Fruit fly (Drosophila melanogaster): ENCODE results near the gene CG7394.

CG7394 gene

dm6 chr3L:11582097-11582496 lies 20.3 kb downstream of the CG7394 start, which contains the start of gene CG33269:
TSS of gene CG33269 (minus strand) at chr3L:11582197.
- TF ChIP-seq fru (GFP tag; optimal IDR thresholded peaks at IDR 0.05) (no peak), Hr83 (GFP tag; optimal IDR thresholded peaks at IDR 0.05; ENCODE audit: poor library complexity, severe bottlenecking) (no peak), Hnf4 (GFP tag; optimal IDR thresholded peaks at IDR 0.05) (no peak), CG32264 (GFP tag; optimal IDR thresholded peaks at IDR 0.05) (no peak), sage (GFP tag; optimal IDR thresholded peaks at IDR 0.05) (no peak)

- TF ChIP-seq lola (GFP tag; optimal IDR thresholded peaks at IDR 0.05) (no peak), Vsx2 (GFP tag; optimal IDR thresholded peaks at IDR 0.05; ENCODE audit: partially characterized antibody) (no peak), br (GFP tag; optimal IDR thresholded peaks at IDR 0.05) (no peak), Abd-B (GFP tag; optimal IDR thresholded peaks at IDR 0.05) (no peak), Hr78 (GFP tag; optimal IDR thresholded peaks at IDR 0.05) (no peak), jim (GFP tag; optimal IDR thresholded peaks at IDR 0.05) (no peak), dmrt93B (GFP tag; optimal IDR thresholded peaks at IDR 0.05) (no peak)
Observed at dm6 chr3L:11583964-11584363, 22.2 kb downstream of the CG7394 start, which contains the start of gene CG32086. TSS of gene CG32086 (minus strand) at chr3L:11584064.

dm6 chr3L:11586794-11587462 lies 25.1 kb downstream of the CG7394 start:
- TF ChIP-seq CG9705 (GFP tag; optimal IDR thresholded peaks at IDR 0.05): no peak
- peak; percentile 38 for TF ChIP-seq h (GFP tag; optimal IDR thresholded peaks at IDR 0.05)
- no peak for TF ChIP-seq CG32264 (GFP tag; optimal IDR thresholded peaks at IDR 0.05)
- TF ChIP-seq woc (GFP tag; optimal IDR thresholded peaks at IDR 0.05): no peak
- TF ChIP-seq N (GFP tag; optimal IDR thresholded peaks at IDR 0.05): no peak
- TF ChIP-seq fru (GFP tag; optimal IDR thresholded peaks at IDR 0.05): no peak
- TF ChIP-seq OdsH (GFP tag; optimal IDR thresholded peaks at IDR 0.05): no peak
- no peak for TF ChIP-seq psq (GFP tag; optimal IDR thresholded peaks at IDR 0.05)
- no peak for TF ChIP-seq Dif (GFP tag; optimal IDR thresholded peaks at IDR 0.05; ENCODE audit: partially characterized antibody)
- no peak for TF ChIP-seq Dfd (GFP tag; optimal IDR thresholded peaks at IDR 0.05)
- TF ChIP-seq Hr83 (GFP tag; optimal IDR thresholded peaks at IDR 0.05; ENCODE audit: poor library complexity, severe bottlenecking): peak; percentile 13
- no peak for TF ChIP-seq jim (GFP tag; optimal IDR thresholded peaks at IDR 0.05)
- TF ChIP-seq Hr78 (GFP tag; optimal IDR thresholded peaks at IDR 0.05): no peak
- no peak for TF ChIP-seq Myc (optimal IDR thresholded peaks at IDR 0.05)

DNA sequence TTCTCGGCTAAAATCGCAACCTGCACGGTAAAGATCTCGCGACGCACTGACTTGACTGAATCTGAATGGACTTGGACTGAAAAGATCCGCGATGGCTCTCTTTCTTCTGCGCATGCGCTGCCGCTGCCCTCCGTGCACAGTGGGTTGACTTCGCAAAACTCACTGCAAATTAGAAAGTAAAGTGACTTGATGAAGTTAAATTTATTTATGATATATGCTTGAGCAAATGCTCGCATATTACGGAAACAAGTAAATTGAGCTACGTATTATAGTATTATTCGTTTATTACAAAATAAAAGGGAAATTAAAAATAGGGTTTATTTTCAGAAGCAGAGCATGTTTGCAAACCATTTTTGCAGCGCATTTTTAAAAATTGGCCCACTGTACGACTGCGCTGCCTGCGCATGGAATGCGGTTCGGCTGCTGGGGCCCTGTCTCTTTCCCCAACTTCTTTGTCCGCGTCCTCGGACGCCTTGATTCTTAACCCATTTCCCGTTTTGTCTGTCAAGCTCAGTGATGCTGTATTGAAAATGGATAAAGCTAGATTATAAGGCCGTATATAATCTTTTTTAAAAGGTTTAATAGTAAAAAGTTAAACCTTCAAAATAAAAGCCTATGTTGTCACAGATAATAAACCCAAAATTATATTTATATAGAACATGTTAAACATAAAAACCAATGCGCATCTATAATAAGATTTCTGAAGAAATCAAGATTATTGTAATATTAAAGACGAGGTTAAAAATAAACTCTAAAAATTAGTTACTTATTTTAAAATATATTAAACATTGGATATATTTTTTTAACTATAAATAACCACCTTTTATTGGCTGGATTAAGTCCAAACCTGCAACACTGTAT lies 26.2 kb downstream of the CG7394 start, which contains the start of gene rt:
rt (minus strand) TSS at position 51 of the 861 bp plus-strand sequence.
- TF ChIP-seq Mio (GFP tag; optimal IDR thresholded peaks at IDR 0.05): no peak
- TF ChIP-seq lola (GFP tag; optimal IDR thresholded peaks at IDR 0.05): no peak
- peak; percentile 6 for TF ChIP-seq Hnf4 (GFP tag; optimal IDR thresholded peaks at IDR 0.05)
- no peak for TF ChIP-seq dl (GFP tag; optimal IDR thresholded peaks at IDR 0.05; ENCODE audit: insufficient read depth in 1 of 2, partially characterized antibody in 2 of 2)
- no peak for TF ChIP-seq Dif (GFP tag; optimal IDR thresholded peaks at IDR 0.05; ENCODE audit: partially characterized antibody)
- no peak for TF ChIP-seq CG32264 (GFP tag; optimal IDR thresholded peaks at IDR 0.05)
- TF ChIP-seq br (GFP tag; optimal IDR thresholded peaks at IDR 0.05): peak; percentile 68
- peak; percentile 62 for TF ChIP-seq CG9705 (GFP tag; optimal IDR thresholded peaks at IDR 0.05)
- no peak for TF ChIP-seq Jra (GFP tag; optimal IDR thresholded peaks at IDR 0.05)
- peak; percentile 75 for TF ChIP-seq Sp1 (GFP tag; optimal IDR thresholded peaks at IDR 0.05)
- no peak for TF ChIP-seq Dfd (GFP tag; optimal IDR thresholded peaks at IDR 0.05)
- TF ChIP-seq Myc (optimal IDR thresholded peaks at IDR 0.05): peak; percentile 74
- no peak for TF ChIP-seq GATAd (GFP tag; optimal IDR thresholded peaks at IDR 0.05)
- no peak for TF ChIP-seq dsf (GFP tag; optimal IDR thresholded peaks at IDR 0.05; ENCODE audit: borderline replicate concordance)
- no peak for TF ChIP-seq Vsx2 (GFP tag; optimal IDR thresholded peaks at IDR 0.05; ENCODE audit: partially characterized antibody)
- TF ChIP-seq h (GFP tag; optimal IDR thresholded peaks at IDR 0.05): peak; percentile 74
- TF ChIP-seq Rel (GFP tag; optimal IDR thresholded peaks at IDR 0.05): no peak
- peak; percentile 31 for TF ChIP-seq Rel (tag; optimal IDR thresholded peaks at IDR 0.05)
- peak in 1 of 2 experiments; percentile 76 for TF ChIP-seq foxo (GFP tag; optimal IDR thresholded peaks at IDR 0.05)
- no peak for TF ChIP-seq brk (GFP tag; optimal IDR thresholded peaks at IDR 0.05)
- peak; percentile 26 for TF ChIP-seq sage (GFP tag; optimal IDR thresholded peaks at IDR 0.05)
- peak; percentile 68 for TF ChIP-seq rgr (GFP tag; optimal IDR thresholded peaks at IDR 0.05)
- TF ChIP-seq Hr78 (GFP tag; optimal IDR thresholded peaks at IDR 0.05): no peak
- peak; percentile 15 for TF ChIP-seq sv (GFP tag; optimal IDR thresholded peaks at IDR 0.05)
- TF ChIP-seq pan (optimal IDR thresholded peaks at IDR 0.05): no peak
- no peak for TF ChIP-seq N (GFP tag; optimal IDR thresholded peaks at IDR 0.05)
- TF ChIP-seq fru (GFP tag; optimal IDR thresholded peaks at IDR 0.05): peak; percentile 74
- peak; percentile 39 for TF ChIP-seq OdsH (GFP tag; optimal IDR thresholded peaks at IDR 0.05)
- TF ChIP-seq psq (GFP tag; optimal IDR thresholded peaks at IDR 0.05): peak; percentile 38
- peak; percentile 56 for TF ChIP-seq dmrt93B (GFP tag; optimal IDR thresholded peaks at IDR 0.05)
- TF ChIP-seq ey (GFP tag; optimal IDR thresholded peaks at IDR 0.05): peak; percentile 70
- TF ChIP-seq woc (GFP tag; optimal IDR thresholded peaks at IDR 0.05): peak; percentile 89
- no peak for TF ChIP-seq usp (GFP tag; optimal IDR thresholded peaks at IDR 0.05)
- TF ChIP-seq jim (GFP tag; optimal IDR thresholded peaks at IDR 0.05): no peak
- TF ChIP-seq HLH106 (tag; optimal IDR thresholded peaks at IDR 0.05): peak; percentile 76
- TF ChIP-seq tai (GFP tag; optimal IDR thresholded peaks at IDR 0.05): peak; percentile 61
- TF ChIP-seq Hr83 (GFP tag; optimal IDR thresholded peaks at IDR 0.05; ENCODE audit: poor library complexity, severe bottlenecking): no peak

Data from whole organism, wandering third instar larva.